Fruit fly (Drosophila melanogaster): ENCODE data around the gene CG43886.

CG43886 gene

DNA sequence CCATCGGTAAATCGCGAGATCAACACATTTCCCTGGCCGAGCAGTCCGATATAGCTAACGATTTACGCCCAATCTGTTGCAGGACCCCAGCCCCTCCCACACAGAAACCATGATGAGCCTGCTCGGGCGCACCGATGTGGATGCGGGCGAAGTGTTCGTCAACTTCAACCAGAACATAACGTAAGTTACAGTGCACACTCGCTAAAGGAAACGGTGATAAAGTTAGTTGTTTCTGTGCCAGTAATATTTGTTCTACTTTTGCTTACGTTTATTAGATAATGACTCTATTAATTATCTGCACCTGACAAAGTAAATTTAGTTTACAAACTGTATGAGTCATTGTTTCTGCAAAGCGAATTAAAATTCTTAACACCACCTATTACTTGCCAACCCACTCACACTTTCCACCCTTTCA, 27.8 kb upstream of the CG43886 start:
- 0 out of 2 replicates have a peak, but pooled peaks have one; percentile 30 for TF ChIP-seq CG32121 (GFP tag; IDR thresholded peaks at IDR 0.05)
- no peak for TF ChIP-seq gl (tag; optimal IDR thresholded peaks at IDR 0.05)
- TF ChIP-seq Ets98B (GFP tag; IDR thresholded peaks at IDR 0.05): peak; percentile 16; the same call in 1 of the 2 replicates

DNA sequence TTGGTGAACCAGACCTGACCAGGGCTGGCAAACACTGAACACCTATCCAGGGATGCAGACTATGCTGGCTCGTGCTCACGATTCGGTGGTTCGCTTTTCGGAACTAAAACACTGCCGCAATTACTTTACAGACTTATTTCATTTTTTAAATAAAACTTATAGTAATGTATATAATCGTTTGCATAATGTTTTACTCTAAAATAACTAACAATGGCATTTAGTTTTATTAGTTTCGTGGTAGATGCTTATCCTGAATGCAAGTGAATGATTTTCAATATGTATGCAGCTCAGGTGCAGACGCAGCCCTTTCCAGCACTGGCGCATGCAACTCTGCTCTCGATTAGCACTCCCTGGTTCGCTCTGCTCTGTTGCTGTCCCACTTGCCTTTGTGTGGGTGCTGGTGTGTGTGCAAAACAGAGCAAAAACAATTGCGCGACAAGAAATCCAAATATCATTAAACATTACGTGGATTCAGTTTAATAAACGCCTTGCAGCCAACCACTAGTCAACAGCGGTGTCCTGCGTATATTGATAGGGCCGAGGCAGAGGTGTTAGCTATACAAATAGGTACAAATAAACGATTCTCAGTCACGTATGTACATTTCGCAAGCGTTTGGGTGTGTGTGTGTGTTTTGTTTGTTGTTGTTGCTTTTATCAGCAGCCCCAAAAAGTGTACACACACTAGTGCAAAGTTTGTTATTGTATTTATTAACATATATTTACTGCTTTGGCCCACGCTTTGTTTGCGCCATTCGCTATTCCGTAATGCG, 27.2 kb upstream of the CG43886 start, which contains the start of the genes ERR and Atg18a:
Gene ERR, minus strand, starts transcription at position 45 of the 770 bp plus-strand sequence.
Gene Atg18a, plus strand, starts transcription at position 231 of the 770 bp plus-strand sequence.
- TF ChIP-seq D1 (tag; optimal IDR thresholded peaks at IDR 0.05) (no peak), gl (tag; optimal IDR thresholded peaks at IDR 0.05) (peak; percentile 19), CG14655 (GFP tag; optimal IDR thresholded peaks at IDR 0.05) (no peak), CG34367 (tag; optimal IDR thresholded peaks at IDR 0.05) (peak; percentile 69), rn (GFP tag; IDR thresholded peaks at IDR 0.05) (peak; percentile 84), CG15710 (tag; optimal IDR thresholded peaks at IDR 0.05) (peak; percentile 87), CG8301 (tag; optimal IDR thresholded peaks at IDR 0.05) (peak; percentile 74), Ets98B (GFP tag; IDR thresholded peaks at IDR 0.05) (peak; percentile 82), CG32121 (GFP tag; IDR thresholded peaks at IDR 0.05) (peak; percentile 89), Snoo (tag; optimal IDR thresholded peaks at IDR 0.05) (peak; percentile 78), CG17806 (tag; optimal IDR thresholded peaks at IDR 0.05) (peak; percentile 73), CG4496 (GFP tag; IDR thresholded peaks at IDR 0.05) (peak; percentile 92), Pif1B (GFP tag; optimal IDR thresholded peaks at IDR 0.05) (peak; percentile 73), EcR (GFP tag; optimal IDR thresholded peaks at IDR 0.05) (no peak), CG8159 (tag; optimal IDR thresholded peaks at IDR 0.05) (peak; percentile 82), CG12605 (GFP tag; IDR thresholded peaks at IDR 0.05) (peak; percentile 50; the same call in 1 of the 2 replicates), CG10348 (GFP tag; IDR thresholded peaks at IDR 0.05) (peak; percentile 77), CG9948 (tag; optimal IDR thresholded peaks at IDR 0.05) (peak; percentile 73), Pif1A (GFP tag; optimal IDR thresholded peaks at IDR 0.05) (no peak), fd96Ca (GFP tag; IDR thresholded peaks at IDR 0.05) (peak; percentile 81), CG13204 (GFP tag; optimal IDR thresholded peaks at IDR 0.05) (no peak)

DNA sequence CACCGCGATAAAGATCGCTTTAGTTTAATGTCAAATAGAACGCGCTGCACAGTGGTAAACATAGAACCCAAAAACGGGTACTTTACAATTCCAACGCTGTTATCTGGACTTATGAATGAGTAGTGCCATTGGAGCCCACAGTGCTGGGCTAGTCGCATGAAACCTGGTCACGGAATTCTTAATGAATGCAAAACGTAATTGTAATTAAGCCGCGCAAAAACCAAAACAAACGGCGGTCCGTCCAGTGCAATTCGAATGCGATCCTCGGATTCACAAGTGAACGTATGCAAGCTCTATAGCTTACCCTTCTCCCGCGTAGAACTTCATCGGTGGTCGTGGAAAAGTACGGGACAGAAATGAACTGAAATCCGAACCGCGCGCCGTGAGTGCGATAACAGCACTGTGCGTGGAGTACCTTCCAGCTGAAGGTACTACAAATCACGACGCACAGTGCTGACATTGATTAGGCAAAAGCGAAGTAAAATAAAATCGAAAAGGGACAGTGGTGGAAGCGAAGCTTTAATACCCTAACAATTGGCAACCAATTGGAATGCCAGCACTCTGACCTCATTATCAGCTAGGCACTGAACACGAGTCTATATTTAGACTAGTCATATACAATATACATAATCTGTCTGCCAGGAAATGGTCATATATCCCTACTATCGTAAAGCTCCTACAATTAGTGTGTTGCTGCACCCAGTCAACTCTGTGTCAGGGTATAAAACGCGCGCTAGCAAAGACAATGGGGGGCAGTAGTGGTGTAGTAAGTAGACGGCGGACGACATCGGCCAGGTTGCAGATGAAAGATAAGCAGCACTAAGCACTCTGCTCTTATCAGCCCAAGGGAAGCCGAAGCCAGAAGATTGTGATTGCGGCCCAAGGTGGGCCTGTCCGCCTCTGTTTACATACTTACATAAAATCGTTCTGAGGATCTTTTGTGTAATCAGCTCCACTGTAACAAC, 26.0 kb upstream of the CG43886 start:
- peak; percentile 66; the same call in 2 of the 3 replicates for TF ChIP-seq CG4496 (GFP tag; IDR thresholded peaks at IDR 0.05)
- no peak for TF ChIP-seq D1 (tag; optimal IDR thresholded peaks at IDR 0.05)
- no peak for TF ChIP-seq CG14655 (GFP tag; optimal IDR thresholded peaks at IDR 0.05)
- peak; percentile 42; the same call in 1 of the 2 replicates for TF ChIP-seq CG32121 (GFP tag; IDR thresholded peaks at IDR 0.05)
- peak; percentile 42 for TF ChIP-seq Snoo (tag; optimal IDR thresholded peaks at IDR 0.05)
- TF ChIP-seq CG9948 (tag; optimal IDR thresholded peaks at IDR 0.05): peak; percentile 48
- TF ChIP-seq rn (GFP tag; IDR thresholded peaks at IDR 0.05): no peak
- TF ChIP-seq CG8159 (tag; optimal IDR thresholded peaks at IDR 0.05): peak; percentile 74
- no peak for TF ChIP-seq CG13204 (GFP tag; optimal IDR thresholded peaks at IDR 0.05)
- TF ChIP-seq Pif1A (GFP tag; optimal IDR thresholded peaks at IDR 0.05): no peak
- peak; percentile 59 for TF ChIP-seq CG8301 (tag; optimal IDR thresholded peaks at IDR 0.05)
- peak; percentile 25 for TF ChIP-seq EcR (GFP tag; optimal IDR thresholded peaks at IDR 0.05)
- no peak for TF ChIP-seq CG10348 (GFP tag; IDR thresholded peaks at IDR 0.05)
- peak; percentile 72 for TF ChIP-seq fd96Ca (GFP tag; IDR thresholded peaks at IDR 0.05)
- peak; percentile 65 for TF ChIP-seq Pif1B (GFP tag; optimal IDR thresholded peaks at IDR 0.05)
- TF ChIP-seq CG15710 (tag; optimal IDR thresholded peaks at IDR 0.05): peak; percentile 57
- peak; percentile 36 for TF ChIP-seq CG34367 (tag; optimal IDR thresholded peaks at IDR 0.05)
- TF ChIP-seq CG17806 (tag; optimal IDR thresholded peaks at IDR 0.05): peak; percentile 33
- TF ChIP-seq gl (tag; optimal IDR thresholded peaks at IDR 0.05): no peak
- TF ChIP-seq Ets98B (GFP tag; IDR thresholded peaks at IDR 0.05): peak; percentile 53
- no peak for TF ChIP-seq CG12605 (GFP tag; IDR thresholded peaks at IDR 0.05)

DNA sequence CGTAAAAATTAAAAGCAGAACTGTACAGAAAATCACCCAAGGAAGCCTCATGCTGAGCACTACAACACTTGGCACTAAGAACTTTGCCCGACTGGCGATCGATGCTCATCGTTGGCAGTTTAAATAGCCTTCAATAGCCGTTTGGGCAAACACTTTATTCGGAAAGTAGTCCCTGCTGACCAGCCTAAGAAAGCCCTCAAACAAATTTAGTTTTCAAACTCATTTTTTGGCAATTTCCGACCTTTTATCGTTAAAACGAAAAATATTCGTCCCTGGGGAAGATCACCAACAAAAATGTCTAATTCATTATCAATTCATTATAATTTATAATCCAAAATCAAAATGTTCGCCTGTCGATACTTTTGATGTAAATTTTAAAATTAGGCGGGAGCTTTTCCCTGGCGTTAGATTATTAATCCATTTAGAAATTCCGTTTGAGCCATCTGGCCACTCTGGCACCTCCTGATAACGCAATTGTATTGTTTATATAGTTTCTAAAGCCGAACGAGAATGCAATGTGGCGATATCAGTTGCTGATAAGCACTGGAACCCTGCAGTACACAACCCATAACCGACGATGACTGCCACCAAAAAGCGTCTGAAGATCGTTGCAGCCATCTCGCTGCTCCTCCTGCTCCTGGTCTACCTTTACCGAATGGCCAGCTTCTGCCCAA, 21.0 kb upstream of the CG43886 start, which contains the start of the genes mthl7 and Uxs:
Gene mthl7, minus strand, starts transcription at position 51 of the 674 bp plus-strand sequence.
Gene Uxs, plus strand, starts transcription at position 460 of the 674 bp plus-strand sequence.
- TF ChIP-seq CG10348 (GFP tag; IDR thresholded peaks at IDR 0.05) (no peak), CG14655 (GFP tag; optimal IDR thresholded peaks at IDR 0.05) (no peak), Pif1B (GFP tag; optimal IDR thresholded peaks at IDR 0.05) (no peak), Snoo (tag; optimal IDR thresholded peaks at IDR 0.05) (no peak), EcR (GFP tag; optimal IDR thresholded peaks at IDR 0.05) (no peak), CG17806 (tag; optimal IDR thresholded peaks at IDR 0.05) (no peak), CG4496 (GFP tag; IDR thresholded peaks at IDR 0.05) (no peak), gl (tag; optimal IDR thresholded peaks at IDR 0.05) (no peak), CG32121 (GFP tag; IDR thresholded peaks at IDR 0.05) (no peak), Ets98B (GFP tag; IDR thresholded peaks at IDR 0.05) (no peak), D1 (tag; optimal IDR thresholded peaks at IDR 0.05) (no peak), fd96Ca (GFP tag; IDR thresholded peaks at IDR 0.05) (no peak), Pif1A (GFP tag; optimal IDR thresholded peaks at IDR 0.05) (no peak), CG34367 (tag; optimal IDR thresholded peaks at IDR 0.05) (no peak), CG12605 (GFP tag; IDR thresholded peaks at IDR 0.05) (no peak), rn (GFP tag; IDR thresholded peaks at IDR 0.05) (no peak), CG15710 (tag; optimal IDR thresholded peaks at IDR 0.05) (no peak), CG9948 (tag; optimal IDR thresholded peaks at IDR 0.05) (no peak)
